Worm (Caenorhabditis elegans) whole organism, L4 larva: ENCODE data around the gene Y32G9A.3.

Experiments used
- Y75B8A.6 ChIP-seq: fragments of 200-800 bp; sonication (Bioruptor generic); IDR thresholded peaks from 2 replicates; pipeline ENCODE4 v1.3.6; 2022; ENCODE audit warnings: missing genetic modification reagents, missing genetic modification characterization, missing compliant biosample characterization
- aha-1 ChIP-seq: fragments of 150-350 bp; peaks from one replicate; lab custom pipeline; 2014; ENCODE audit warnings: missing biosample characterization, missing genetic modification characterization
- aly-2 ChIP-seq: sonication (generic microtip); optimal IDR thresholded peaks from 2 replicates; lab custom pipeline; 2018; ENCODE audit warnings: missing biosample characterization, missing genetic modification characterization
- mep-1 ChIP-seq: fragments of 150-350 bp; sonication (generic microtip); optimal IDR thresholded peaks from 3 replicates; lab custom pipeline; 2014; ENCODE audit warnings: missing biosample characterization, missing genetic modification characterization
- tag-97 ChIP-seq: fragments of 200-800 bp; sonication (Bioruptor generic); IDR thresholded peaks from 2 replicates; pipeline ENCODE4 v1.3.6; 2022; ENCODE audit warnings: missing genetic modification characterization, missing compliant biosample characterization
- ztf-11 ChIP-seq: fragments of 150-350 bp; optimal IDR thresholded peaks from 2 replicates; lab custom pipeline; 2014; ENCODE audit warnings: missing biosample characterization, missing genetic modification characterization

DNA sequence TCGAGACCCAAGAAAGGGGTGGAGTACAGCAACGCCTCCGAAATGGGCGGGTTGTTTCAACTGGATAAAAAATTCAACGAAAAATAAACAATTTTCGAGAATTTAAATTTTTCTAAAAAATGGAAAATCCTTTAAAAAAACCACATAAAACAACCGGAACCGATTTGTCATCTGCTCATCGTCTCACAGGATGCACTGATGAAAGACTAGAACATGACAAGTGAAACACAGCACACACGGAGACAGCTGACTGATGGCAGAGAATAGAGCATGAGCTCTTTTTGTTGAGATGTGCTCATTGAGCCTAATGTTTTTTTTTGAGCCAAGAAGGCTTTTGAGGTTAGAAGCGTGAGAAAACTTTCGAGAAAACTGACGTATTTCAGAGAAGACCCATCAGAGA lies 21.2 kb upstream of the Y32G9A.3 start:
- TF ChIP-seq tag-97 (GFP tag; lab: Robert Waterston, UW) = no peak
- no peak for TF ChIP-seq mep-1 (tag; lab: Kevin White, UChicago)
- no peak for TF ChIP-seq Y75B8A.6 (GFP tag; lab: Robert Waterston, UW)
- no peak for TF ChIP-seq ztf-11
- no peak for TF ChIP-seq aly-2 (tag; lab: Kevin White, UChicago)
- TF ChIP-seq aha-1 = peak; percentile 32
